Fruit fly (Drosophila melanogaster): ENCODE results near the gene CG10702.

The CG10702 gene

dm6 chr2L:19069548-19070145 is at the start of gene CG10702:
CG10702 (minus strand) TSS chr2L:19069851.
- peak; percentile 64; the same call in 2 of the 3 replicates for TF ChIP-seq fd96Ca (GFP tag; IDR thresholded peaks at IDR 0.05)
- no peak for TF ChIP-seq Snoo (tag; optimal IDR thresholded peaks at IDR 0.05)

- no peak for TF ChIP-seq CG8301 (tag; optimal IDR thresholded peaks at IDR 0.05)
- TF ChIP-seq rn (GFP tag; IDR thresholded peaks at IDR 0.05) = no peak
Measured at dm6 chr2L:19114183-19114776, 44.6 kb upstream of the CG10702 start, which contains the start of gene CG10561. CG10561 (plus strand) TSS chr2L:19114401.

dm6 chr2L:19112200-19112599 is 42.5 kb upstream of the CG10702 start:
- TF ChIP-seq CG9948 (tag; optimal IDR thresholded peaks at IDR 0.05) (no peak), CG8301 (tag; optimal IDR thresholded peaks at IDR 0.05) (no peak), CG17806 (tag; optimal IDR thresholded peaks at IDR 0.05) (no peak), CG4496 (GFP tag; IDR thresholded peaks at IDR 0.05) (no peak), CG14655 (GFP tag; optimal IDR thresholded peaks at IDR 0.05) (no peak), CG8159 (tag; optimal IDR thresholded peaks at IDR 0.05) (no peak), CG13204 (GFP tag; optimal IDR thresholded peaks at IDR 0.05) (no peak), CG34367 (tag; optimal IDR thresholded peaks at IDR 0.05) (no peak), CG12605 (GFP tag; IDR thresholded peaks at IDR 0.05) (no peak)

- peak; percentile 10 for TF ChIP-seq CG34367 (tag; optimal IDR thresholded peaks at IDR 0.05)
- peak; percentile 38 for TF ChIP-seq Ets98B (GFP tag; IDR thresholded peaks at IDR 0.05)
- no peak for TF ChIP-seq D1 (tag; optimal IDR thresholded peaks at IDR 0.05)
- TF ChIP-seq CG9948 (tag; optimal IDR thresholded peaks at IDR 0.05) = no peak
Measured at dm6 chr2L:19111729-19112128, 42.1 kb upstream of the CG10702 start.

- TF ChIP-seq rn (GFP tag; IDR thresholded peaks at IDR 0.05) (no peak), EcR (GFP tag; optimal IDR thresholded peaks at IDR 0.05) (no peak), CG8159 (tag; optimal IDR thresholded peaks at IDR 0.05) (no peak), CG12605 (GFP tag; IDR thresholded peaks at IDR 0.05) (no peak), CG13204 (GFP tag; optimal IDR thresholded peaks at IDR 0.05) (no peak), fd96Ca (GFP tag; IDR thresholded peaks at IDR 0.05) (no peak), Pif1A (GFP tag; optimal IDR thresholded peaks at IDR 0.05) (no peak), CG8301 (tag; optimal IDR thresholded peaks at IDR 0.05) (no peak), CG4496 (GFP tag; IDR thresholded peaks at IDR 0.05) (no peak), CG32121 (GFP tag; IDR thresholded peaks at IDR 0.05) (no peak), CG10348 (GFP tag; IDR thresholded peaks at IDR 0.05) (no peak), CG14655 (GFP tag; optimal IDR thresholded peaks at IDR 0.05) (no peak), CG34367 (tag; optimal IDR thresholded peaks at IDR 0.05) (no peak), D1 (tag; optimal IDR thresholded peaks at IDR 0.05) (no peak), gl (tag; optimal IDR thresholded peaks at IDR 0.05) (no peak), CG17806 (tag; optimal IDR thresholded peaks at IDR 0.05) (no peak), CG15710 (tag; optimal IDR thresholded peaks at IDR 0.05) (no peak), CG9948 (tag; optimal IDR thresholded peaks at IDR 0.05) (no peak), Ets98B (GFP tag; IDR thresholded peaks at IDR 0.05) (no peak)
Measured at dm6 chr2L:19111137-19111536, 41.5 kb upstream of the CG10702 start.

dm6 chr2L:19109625-19110204 is 40.1 kb upstream of the CG10702 start, which contains the start of gene amd:
amd (plus strand) TSS chr2L:19110154.
- TF ChIP-seq fd96Ca (GFP tag; IDR thresholded peaks at IDR 0.05) (no peak), CG12605 (GFP tag; IDR thresholded peaks at IDR 0.05) (no peak), Pif1A (GFP tag; optimal IDR thresholded peaks at IDR 0.05) (no peak), CG9948 (tag; optimal IDR thresholded peaks at IDR 0.05) (no peak), CG32121 (GFP tag; IDR thresholded peaks at IDR 0.05) (no peak), CG15710 (tag; optimal IDR thresholded peaks at IDR 0.05) (no peak), CG34367 (tag; optimal IDR thresholded peaks at IDR 0.05) (no peak), CG8159 (tag; optimal IDR thresholded peaks at IDR 0.05) (no peak), D1 (tag; optimal IDR thresholded peaks at IDR 0.05) (no peak), CG4496 (GFP tag; IDR thresholded peaks at IDR 0.05) (no peak), gl (tag; optimal IDR thresholded peaks at IDR 0.05) (no peak), CG17806 (tag; optimal IDR thresholded peaks at IDR 0.05) (no peak), Pif1B (GFP tag; optimal IDR thresholded peaks at IDR 0.05) (no peak), CG13204 (GFP tag; optimal IDR thresholded peaks at IDR 0.05) (no peak), CG14655 (GFP tag; optimal IDR thresholded peaks at IDR 0.05) (no peak), CG8301 (tag; optimal IDR thresholded peaks at IDR 0.05) (no peak)

dm6 chr2L:19108377-19108876 is 38.8 kb upstream of the CG10702 start, which contains the start of gene Lim3:
Lim3 (minus strand) TSS chr2L:19108427.
- TF ChIP-seq rn (GFP tag; IDR thresholded peaks at IDR 0.05) (no peak), CG9948 (tag; optimal IDR thresholded peaks at IDR 0.05) (no peak), CG13204 (GFP tag; optimal IDR thresholded peaks at IDR 0.05) (no peak), CG14655 (GFP tag; optimal IDR thresholded peaks at IDR 0.05) (no peak), CG12605 (GFP tag; IDR thresholded peaks at IDR 0.05) (no peak), CG34367 (tag; optimal IDR thresholded peaks at IDR 0.05) (no peak), D1 (tag; optimal IDR thresholded peaks at IDR 0.05) (no peak), CG32121 (GFP tag; IDR thresholded peaks at IDR 0.05) (no peak), Pif1B (GFP tag; optimal IDR thresholded peaks at IDR 0.05) (no peak), fd96Ca (GFP tag; IDR thresholded peaks at IDR 0.05) (no peak), Ets98B (GFP tag; IDR thresholded peaks at IDR 0.05) (no peak), Pif1A (GFP tag; optimal IDR thresholded peaks at IDR 0.05) (no peak)

Measured in whole organism, pupa.